Worm (Caenorhabditis elegans) whole organism, late embryonic: ENCODE data around the gene ipla-1.

ENCODE experiments used
- K09A11.1 ChIP-seq: sonication (generic microtip); optimal IDR thresholded peaks from 2 replicates; lab custom pipeline; 2017; ENCODE audit warnings: antibody characterized with exemption, mild to moderate bottlenecking, missing genetic modification characterization, missing compliant biosample characterization; ENCODE audit not compliant: insufficient read depth
- ceh-19 ChIP-seq: fragments of 200-800 bp; sonication (Bioruptor generic); optimal IDR thresholded peaks from 2 replicates; lab custom pipeline; 2018; ENCODE audit warnings: mild to moderate bottlenecking, missing genetic modification characterization, missing compliant biosample characterization
- ceh-2 ChIP-seq: sonication (generic microtip); optimal IDR thresholded peaks from 2 replicates; lab custom pipeline; 2016; ENCODE audit warnings: missing genotype, missing genetic modification characterization, missing compliant biosample characterization
- ceh-31 ChIP-seq: sonication (generic microtip); optimal IDR thresholded peaks from 2 replicates; lab custom pipeline; 2016; ENCODE audit warnings: missing genetic modification characterization, missing compliant biosample characterization
- ceh-6 ChIP-seq: fragments of 200-800 bp; sonication (Bioruptor generic); optimal IDR thresholded peaks from 2 replicates; lab custom pipeline; 2018; ENCODE audit warnings: mild to moderate bottlenecking, missing genetic modification characterization, missing compliant biosample characterization
- elt-2 ChIP-seq: sonication (generic microtip); optimal IDR thresholded peaks from 2 replicates; lab custom pipeline; 2016; ENCODE audit warnings: missing genetic modification reagents, missing genetic modification characterization, missing compliant biosample characterization
- eyg-1 ChIP-seq: sonication (generic microtip); optimal IDR thresholded peaks from 2 replicates; lab custom pipeline; 2016; ENCODE audit warnings: missing genotype, missing genetic modification characterization, missing compliant biosample characterization
- fkh-10 ChIP-seq: fragments of 150-350 bp; optimal IDR thresholded peaks from 2 replicates; lab custom pipeline; 2014; ENCODE audit warnings: missing biosample characterization, missing genetic modification reagents, missing genetic modification characterization
- lim-6 ChIP-seq: sonication (generic microtip); optimal IDR thresholded peaks from 2 replicates; lab custom pipeline; 2016; ENCODE audit warnings: missing genetic modification characterization, missing compliant biosample characterization
- unc-3 ChIP-seq, 2 experiments: fragments of 200-800 bp in 1 of 2; sonication (Bioruptor generic) in 1 of 2; sonication (generic microtip) in 1 of 2; conservative IDR thresholded peaks in 1 of 2; optimal IDR thresholded peaks in 1 of 2; 2 replicates each; pipeline versions ENCODE4 v1.3.6 to Lab custom; 2016 to 2022; ENCODE audit warnings: missing compliant biosample characterization in 2 of 2, missing genetic modification characterization in 2 of 2, missing genetic modification reagents in 1 of 2
- zip-5 ChIP-seq: sonication (generic microtip); optimal IDR thresholded peaks from 2 replicates; lab custom pipeline; 2016; ENCODE audit warnings: missing genetic modification characterization, missing compliant biosample characterization

ce11 chrII:4583203-4583912 is 17.8 kb downstream of the ipla-1 start:
- TF ChIP-seq ceh-19 (GFP tag; lab: Kevin White, UChicago) (no peak), lim-6 (tag; lab: Kevin White, UChicago) (no peak), elt-2 (no peak), K09A11.1 (tag; lab: Kevin White, UChicago) (no peak), ceh-31 (tag; lab: Kevin White, UChicago) (no peak), zip-5 (tag; lab: Kevin White, UChicago) (no peak), ceh-6 (no peak), fkh-10 (GFP tag; lab: Kevin White, UChicago) (no peak), ceh-2 (tag; lab: Kevin White, UChicago) (no peak), unc-3 (GFP tag; conservative IDR thresholded peaks at IDR 0.05; lab: Robert Waterston, UW) (no peak), unc-3 (tag; optimal IDR thresholded peaks at IDR 0.05; lab: Kevin White, UChicago) (no peak), eyg-1 (tag; lab: Kevin White, UChicago) (no peak)
